Worm (Caenorhabditis elegans): Measurements from ENCODE around the gene cutc-1.

cutc-1 gene

DNA sequence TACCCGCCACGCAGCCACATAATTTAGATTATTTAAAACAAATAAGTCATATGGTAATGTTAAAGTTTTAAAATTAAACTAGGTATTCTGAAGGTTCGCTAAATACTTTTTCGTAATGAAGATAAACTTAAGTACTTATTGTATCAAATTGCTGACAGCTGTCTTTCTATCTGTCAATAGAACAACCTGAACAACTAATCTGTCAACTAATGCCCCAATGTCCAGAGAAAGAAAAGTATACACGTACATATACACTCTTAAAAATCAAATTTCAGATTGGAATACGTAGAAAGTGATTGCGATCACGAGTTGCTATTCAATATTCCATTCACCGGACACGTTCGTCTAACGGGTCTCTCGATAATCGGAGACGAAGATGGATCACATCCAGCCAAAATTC, 7.3 kb upstream of the cutc-1 start:
- no peak for TF ChIP-seq blmp-1 (tag; optimal IDR thresholded peaks at IDR 0.05)
- no peak for TF ChIP-seq cnd-1 (tag; optimal IDR thresholded peaks at IDR 0.05)
- TF ChIP-seq unc-62 (GFP tag; optimal IDR thresholded peaks at IDR 0.05) = peak; percentile 50
- no peak for TF ChIP-seq nhr-237 (tag; optimal IDR thresholded peaks at IDR 0.05)
- no peak for TF ChIP-seq ham-2 (GFP tag; optimal IDR thresholded peaks at IDR 0.05)

DNA sequence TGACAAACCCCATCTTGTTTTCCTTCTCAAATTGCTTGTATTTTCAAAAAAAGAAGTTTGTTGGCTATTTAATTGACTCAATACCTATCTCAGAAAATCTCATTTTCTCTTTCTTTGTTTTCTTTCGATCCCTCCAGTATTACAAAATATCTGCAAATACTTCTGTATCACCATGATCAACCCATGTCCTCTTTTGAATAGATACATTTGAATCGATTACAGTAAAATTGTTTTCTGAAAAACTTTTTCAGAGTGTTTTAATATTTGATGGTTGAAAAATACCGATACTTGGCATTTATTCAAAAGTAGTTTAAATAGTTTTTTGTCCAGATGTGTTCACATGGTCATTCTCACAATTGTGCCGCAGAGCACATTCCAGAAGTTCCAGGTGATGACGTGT, 5.8 kb upstream of the cutc-1 start, which contains the start of gene ZK353.9:
ZK353.9 (plus strand) TSS at position 331 of the 400 bp plus-strand sequence.
- TF ChIP-seq lsy-2 (tag; optimal IDR thresholded peaks at IDR 0.05) = no peak
- no peak for TF ChIP-seq sem-2 (GFP tag; optimal IDR thresholded peaks at IDR 0.05)
- TF ChIP-seq nhr-76 (tag; optimal IDR thresholded peaks at IDR 0.05) = no peak
- no peak for TF ChIP-seq ceh-43 (GFP tag; optimal IDR thresholded peaks at IDR 0.05)
- no peak for TF ChIP-seq pha-4 (tag; optimal IDR thresholded peaks at IDR 0.05)
- no peak for TF ChIP-seq mab-5 (tag; optimal IDR thresholded peaks at IDR 0.05)
- TF ChIP-seq lin-13 (tag; optimal IDR thresholded peaks at IDR 0.05) = no peak
- no peak for TF ChIP-seq hlh-1 (tag; optimal IDR thresholded peaks at IDR 0.05)
- no peak for TF ChIP-seq nhr-237 (tag; optimal IDR thresholded peaks at IDR 0.05)
- TF ChIP-seq bed-3 (GFP tag; optimal IDR thresholded peaks at IDR 0.05) = no peak
- TF ChIP-seq tbx-8 (GFP tag; optimal IDR thresholded peaks at IDR 0.05) = no peak
- TF ChIP-seq elt-1 (tag; optimal IDR thresholded peaks at IDR 0.05; ENCODE audit: borderline replicate concordance, insufficient read depth) = no peak
- no peak for TF ChIP-seq mls-2 (tag; optimal IDR thresholded peaks at IDR 0.05)
- TF ChIP-seq nhr-12 (tag; optimal IDR thresholded peaks at IDR 0.05) = no peak
- TF ChIP-seq zip-8 (tag; optimal IDR thresholded peaks at IDR 0.05) = no peak
- no peak for TF ChIP-seq ztf-11 (tag; optimal IDR thresholded peaks at IDR 0.05)
- no peak for TF ChIP-seq ham-2 (GFP tag; optimal IDR thresholded peaks at IDR 0.05)
- no peak for TF ChIP-seq mep-1 (tag; optimal IDR thresholded peaks at IDR 0.05)
- TF ChIP-seq drap-1 (GFP tag; optimal IDR thresholded peaks at IDR 0.05) = no peak

DNA sequence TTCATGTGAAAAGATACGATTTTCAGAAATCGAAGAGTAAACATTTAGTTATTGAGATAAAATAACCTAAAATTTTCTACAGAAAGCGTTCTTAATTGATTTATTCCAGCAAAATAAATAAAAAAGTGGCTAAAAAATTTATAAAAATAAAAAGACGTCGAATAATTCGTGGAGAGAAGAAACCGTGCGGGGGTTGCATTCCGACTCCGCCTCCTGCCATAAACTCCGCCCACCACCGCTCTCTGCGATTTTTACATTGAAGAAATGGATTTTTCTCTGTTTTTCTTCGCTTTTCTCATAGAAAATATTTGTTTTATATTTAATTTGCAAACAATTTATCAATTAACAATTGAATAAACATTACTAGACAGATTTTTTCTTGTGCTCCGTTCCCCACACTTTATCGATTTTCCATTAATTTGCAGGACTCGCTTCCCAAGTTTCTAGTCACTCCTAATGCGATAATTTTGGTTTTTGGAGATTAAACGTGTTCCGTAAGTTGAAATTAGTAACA, 2.1 kb upstream of the cutc-1 start, which contains the start of the genes ubxn-4 and cyy-1:
ubxn-4 (minus strand) TSS at position 114 of the 514 bp plus-strand sequence.
cyy-1 (plus strand) TSS at position 426 of the 514 bp plus-strand sequence.
- TF ChIP-seq ces-1 (GFP tag; optimal IDR thresholded peaks at IDR 0.05) (peak; percentile 42), mls-2 (tag; optimal IDR thresholded peaks at IDR 0.05) (no peak), mep-1 (tag; optimal IDR thresholded peaks at IDR 0.05) (peak; percentile 44), ham-2 (GFP tag; optimal IDR thresholded peaks at IDR 0.05) (no peak), nhr-76 (tag; optimal IDR thresholded peaks at IDR 0.05) (no peak), lsy-2 (tag; optimal IDR thresholded peaks at IDR 0.05) (peak; percentile 42)

DNA sequence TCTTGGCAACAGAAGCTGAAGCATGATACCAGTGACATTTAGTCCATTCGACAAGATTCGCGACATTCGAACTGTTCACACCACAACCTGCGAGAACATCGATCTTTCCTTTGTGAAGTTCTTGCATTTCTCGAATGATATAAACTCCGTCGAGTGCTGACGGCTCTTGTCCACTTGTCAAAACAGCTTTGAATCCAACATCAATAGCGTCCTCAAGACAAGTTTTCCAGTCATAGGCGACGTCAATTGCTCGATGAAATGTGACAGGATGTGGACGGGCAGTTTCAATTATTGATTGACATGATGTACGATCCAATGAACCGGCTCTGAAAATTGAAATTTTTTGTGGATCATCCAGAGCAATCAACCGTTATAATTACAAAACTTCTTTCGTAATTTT, 774 bp downstream of the cutc-1 start:
- TF ChIP-seq ceh-39 (tag; optimal IDR thresholded peaks at IDR 0.05) (no peak), sptf-1 (tag; optimal IDR thresholded peaks at IDR 0.05) (no peak), drap-1 (GFP tag; optimal IDR thresholded peaks at IDR 0.05) (no peak), ces-1 (GFP tag; optimal IDR thresholded peaks at IDR 0.05) (no peak), M03D4.4 (tag; optimal IDR thresholded peaks at IDR 0.05) (no peak), cnd-1 (tag; optimal IDR thresholded peaks at IDR 0.05) (no peak), unc-39 (tag; optimal IDR thresholded peaks at IDR 0.05) (no peak), zip-8 (tag; optimal IDR thresholded peaks at IDR 0.05) (no peak), pha-4 (tag; optimal IDR thresholded peaks at IDR 0.05) (no peak)

DNA sequence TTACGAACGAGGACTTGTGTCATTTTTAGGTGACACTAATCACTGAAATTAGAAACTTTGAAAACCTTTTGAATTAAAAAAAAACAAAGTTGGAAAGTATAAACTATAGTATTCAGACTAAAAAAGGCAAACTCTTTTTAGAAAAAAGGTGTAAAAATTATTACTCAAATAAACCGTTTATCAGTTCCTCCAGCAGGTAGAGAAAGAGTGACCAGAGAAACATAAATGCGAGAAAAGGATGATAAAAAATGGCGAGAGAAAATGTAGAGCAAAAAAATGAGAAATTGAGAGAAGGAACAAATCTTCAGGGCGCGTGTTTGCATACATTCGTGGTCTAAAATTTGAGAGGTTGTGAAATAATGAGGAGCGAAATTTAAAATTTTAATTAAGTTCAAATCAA, 1.5 kb downstream of the cutc-1 start, which contains the start of gene lap-1:
lap-1 (minus strand) TSS at position 42 of the 400 bp plus-strand sequence.
- TF ChIP-seq ceh-39 (tag; optimal IDR thresholded peaks at IDR 0.05) = no peak
- TF ChIP-seq hlh-1 (tag; optimal IDR thresholded peaks at IDR 0.05) = no peak
- TF ChIP-seq sem-2 (GFP tag; optimal IDR thresholded peaks at IDR 0.05) = no peak
- TF ChIP-seq nhr-76 (tag; optimal IDR thresholded peaks at IDR 0.05) = no peak
- TF ChIP-seq ces-1 (GFP tag; optimal IDR thresholded peaks at IDR 0.05) = no peak
- TF ChIP-seq nhr-237 (tag; optimal IDR thresholded peaks at IDR 0.05) = no peak
- TF ChIP-seq mep-1 (tag; optimal IDR thresholded peaks at IDR 0.05) = no peak
- no peak for TF ChIP-seq ceh-83 (GFP tag; optimal IDR thresholded peaks at IDR 0.05)
- TF ChIP-seq zip-8 (tag; optimal IDR thresholded peaks at IDR 0.05) = no peak
- TF ChIP-seq ceh-43 (GFP tag; optimal IDR thresholded peaks at IDR 0.05) = no peak
- TF ChIP-seq nhr-2 (tag; optimal IDR thresholded peaks at IDR 0.05) = no peak
- no peak for TF ChIP-seq M03D4.4 (tag; optimal IDR thresholded peaks at IDR 0.05)
- TF ChIP-seq bed-3 (GFP tag; optimal IDR thresholded peaks at IDR 0.05) = no peak
- no peak for TF ChIP-seq mls-2 (tag; optimal IDR thresholded peaks at IDR 0.05)

DNA sequence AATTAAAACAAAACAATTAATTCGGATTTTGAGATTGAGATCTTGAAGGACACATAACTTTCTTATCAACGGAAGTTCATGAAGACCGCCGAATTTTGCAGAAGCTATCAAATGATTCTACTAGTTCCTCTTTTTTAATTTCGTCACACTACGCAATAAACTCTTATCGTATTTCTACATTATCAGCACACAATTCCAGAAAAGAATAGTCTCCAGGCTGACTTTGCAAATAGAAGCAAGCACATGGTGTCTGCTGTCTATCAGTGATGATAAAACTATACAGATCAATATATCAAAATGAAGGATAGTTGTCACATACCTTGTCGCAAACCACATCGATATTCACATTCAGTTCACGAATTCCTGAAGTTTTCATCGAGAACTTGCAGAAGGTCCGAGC, 2.9 kb downstream of the cutc-1 start:
- TF ChIP-seq nhr-2 (tag; optimal IDR thresholded peaks at IDR 0.05) (no peak), cnd-1 (tag; optimal IDR thresholded peaks at IDR 0.05) (no peak), nhr-28 (tag; optimal IDR thresholded peaks at IDR 0.05) (no peak), snpc-4 (tag; optimal IDR thresholded peaks at IDR 0.05) (no peak), ces-1 (GFP tag; optimal IDR thresholded peaks at IDR 0.05) (no peak), nhr-237 (tag; optimal IDR thresholded peaks at IDR 0.05) (no peak), unc-62 (GFP tag; optimal IDR thresholded peaks at IDR 0.05) (no peak), unc-39 (tag; optimal IDR thresholded peaks at IDR 0.05) (no peak), pha-4 (tag; optimal IDR thresholded peaks at IDR 0.05) (no peak), hlh-1 (tag; optimal IDR thresholded peaks at IDR 0.05) (no peak), nhr-76 (tag; optimal IDR thresholded peaks at IDR 0.05) (no peak), elt-3 (tag; optimal IDR thresholded peaks at IDR 0.05) (no peak), tbx-8 (GFP tag; optimal IDR thresholded peaks at IDR 0.05) (no peak), ztf-11 (tag; optimal IDR thresholded peaks at IDR 0.05) (no peak), ceh-83 (GFP tag; optimal IDR thresholded peaks at IDR 0.05) (no peak), drap-1 (GFP tag; optimal IDR thresholded peaks at IDR 0.05) (no peak), blmp-1 (tag; optimal IDR thresholded peaks at IDR 0.05) (no peak), mab-5 (tag; optimal IDR thresholded peaks at IDR 0.05) (no peak)

All from whole organism, mixed stage, embryonic.